Worm (Caenorhabditis elegans): ENCODE data around the gene aly-2.
"Not testable (repeated sequence)": the region's sequence is repeated elsewhere in the genome, so short reads cannot be mapped to it uniquely, and the experiment has no call there.

DNA sequence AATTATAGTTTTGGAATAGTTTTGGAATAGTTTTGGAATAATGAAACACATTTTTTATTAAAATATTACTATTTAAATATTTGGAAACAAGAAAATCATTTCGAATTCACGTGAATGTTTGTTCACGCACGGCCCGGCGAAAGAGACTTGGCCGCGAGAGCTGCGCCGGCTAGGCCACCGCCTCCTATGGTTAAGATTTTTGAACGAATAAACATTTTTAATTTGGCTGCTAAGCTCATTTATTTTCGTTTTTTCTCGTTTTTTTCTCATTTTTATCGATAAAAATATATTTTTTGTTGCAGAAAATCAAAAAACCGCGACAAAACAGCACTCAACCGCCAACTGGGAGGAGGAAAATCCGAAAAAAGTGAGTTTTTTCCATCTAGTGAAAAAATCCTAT, 47.3 kb downstream of the aly-2 start, which contains the start of gene C46C2.7:
- not testable (repeated sequence) for TF ChIP-seq lin-39 (tag; optimal IDR thresholded peaks at IDR 0.05); zag-1 (tag; optimal IDR thresholded peaks at IDR 0.05); pqm-1 (tag; optimal IDR thresholded peaks at IDR 0.05); pha-4 (tag; optimal IDR thresholded peaks at IDR 0.05); ceh-82 (tag; optimal IDR thresholded peaks at IDR 0.05); ama-1 (optimal IDR thresholded peaks at IDR 0.05); daf-12 (tag; optimal IDR thresholded peaks at IDR 0.05); mdl-1 (tag; optimal IDR thresholded peaks at IDR 0.05); unc-39 (tag; optimal IDR thresholded peaks at IDR 0.05); fkh-10 (GFP tag; optimal IDR thresholded peaks at IDR 0.05); R02D3.7 (tag; optimal IDR thresholded peaks at IDR 0.05)
